Worm (Caenorhabditis elegans) whole organism, L3 larva: ENCODE measurements around the gene ZK813.7.

Experiments used
- R02D3.7 ChIP-seq: fragments of 150-350 bp; optimal IDR thresholded peaks from 2 replicates; lab custom pipeline; 2014; ENCODE audit warnings: missing biosample characterization, missing genetic modification characterization
- ama-1 ChIP-seq: fragments of 150-350 bp; optimal IDR thresholded peaks from 2 replicates; lab custom pipeline; 2018
- zag-1 ChIP-seq: fragments of 150-350 bp; optimal IDR thresholded peaks from 2 replicates; lab custom pipeline; 2014; ENCODE audit warnings: missing biosample characterization, missing genetic modification characterization

DNA sequence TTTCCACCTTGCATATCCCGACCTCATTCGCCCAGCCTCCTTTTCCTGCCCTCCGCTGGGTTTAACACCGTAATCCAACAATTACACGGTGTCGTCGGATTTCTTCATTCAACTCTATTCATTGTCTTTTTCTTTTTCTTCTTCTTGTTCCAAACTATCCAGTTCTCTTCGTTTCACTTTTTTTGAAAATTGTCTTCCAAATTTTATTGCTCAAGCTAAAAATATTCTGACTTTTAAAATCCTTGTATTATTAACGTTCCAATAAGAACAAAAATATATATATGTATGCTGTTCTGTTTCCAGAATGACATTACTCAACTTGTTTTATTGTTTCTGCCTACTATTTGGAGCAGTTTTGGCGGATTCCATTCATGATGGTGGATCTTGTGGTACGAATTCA, 35.3 kb downstream of the ZK813.7 start, which contains the start of gene wrt-6:
- TF ChIP-seq zag-1 (tag; lab: Kevin White, UChicago) (no peak), R02D3.7 (tag; lab: Kevin White, UChicago) (no peak), ama-1 (no peak)
